Fruit fly (Drosophila melanogaster): ENCODE data around the gene CG3632.

DNA sequence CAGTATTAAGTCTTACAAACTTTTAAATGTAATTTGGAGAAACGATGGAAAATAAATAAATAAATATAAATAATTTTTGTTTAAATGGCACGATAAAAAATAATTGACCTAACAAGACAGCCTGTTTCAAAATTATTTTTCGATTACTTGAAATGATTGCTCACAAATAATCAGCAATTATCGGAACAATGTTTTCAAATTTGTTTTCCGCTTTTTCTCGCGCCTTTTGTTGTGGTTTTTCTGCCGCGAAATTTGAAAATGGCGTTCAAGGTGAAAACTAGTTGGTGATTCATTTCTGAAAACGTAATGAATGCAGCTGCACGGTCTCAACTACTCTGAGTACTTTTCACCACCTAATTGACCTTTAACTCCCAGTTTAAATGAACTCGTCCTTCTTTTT lies 24.6 kb downstream of the CG3632 start:
- TF ChIP-seq insv (optimal IDR thresholded peaks at IDR 0.05) (no peak), psq (optimal IDR thresholded peaks at IDR 0.05) (no peak), ttk (optimal IDR thresholded peaks at IDR 0.05) (no peak), h (optimal IDR thresholded peaks at IDR 0.05) (no peak)
